Worm (Caenorhabditis elegans) whole organism, L2 larva: ENCODE results near the gene mog-2.

Source experiments
- R02D3.7 ChIP-seq: fragments of 150-350 bp; optimal IDR thresholded peaks from 2 replicates; lab custom pipeline; 2014; ENCODE audit warnings: missing biosample characterization, missing genetic modification characterization
- aly-2 ChIP-seq: fragments of 150-350 bp; optimal IDR thresholded peaks from 2 replicates; lab custom pipeline; 2014; ENCODE audit warnings: missing biosample characterization, missing genetic modification characterization
- ama-1 ChIP-seq: fragments of 150-350 bp; optimal IDR thresholded peaks from 2 replicates; lab custom pipeline; 2018; ENCODE audit warnings: inconsistent platforms
- ceh-82 ChIP-seq: fragments of 150-350 bp; optimal IDR thresholded peaks from 2 replicates; lab custom pipeline; 2014; ENCODE audit warnings: missing biosample characterization, missing genetic modification characterization
- nhr-237 ChIP-seq: fragments of 150-350 bp; optimal IDR thresholded peaks from 2 replicates; lab custom pipeline; 2014; ENCODE audit warnings: missing biosample characterization, missing genetic modification characterization
- skn-1 ChIP-seq: sonication (generic microtip); optimal IDR thresholded peaks from 2 replicates; lab custom pipeline; 2017; ENCODE audit warnings: missing biosample characterization, missing genetic modification characterization
- snpc-4 ChIP-seq: fragments of 150-350 bp; optimal IDR thresholded peaks from 2 replicates; lab custom pipeline; 2014; ENCODE audit warnings: missing biosample characterization, missing genetic modification characterization
- unc-39 ChIP-seq: fragments of 150-350 bp; optimal IDR thresholded peaks from 2 replicates; lab custom pipeline; 2014; ENCODE audit warnings: missing biosample characterization, missing genetic modification characterization
- unc-62 ChIP-seq: fragments of 150-350 bp; optimal IDR thresholded peaks from 2 replicates; lab custom pipeline; 2014; ENCODE audit warnings: missing biosample characterization, missing genetic modification reagents, missing genetic modification characterization

ce11 chrII:4337731-4338130 lies 13.6 kb downstream of the mog-2 start:
- TF ChIP-seq ama-1 (lab: Kevin White, UChicago) (no peak), aly-2 (tag; lab: Kevin White, UChicago) (no peak), ceh-82 (tag; lab: Kevin White, UChicago) (no peak), R02D3.7 (no peak), nhr-237 (tag; lab: Kevin White, UChicago) (no peak), skn-1 (tag; lab: Kevin White, UChicago) (no peak), unc-39 (no peak), snpc-4 (tag; lab: Kevin White, UChicago) (no peak), unc-62 (no peak)
